Fruit fly (Drosophila melanogaster): ENCODE data around the gene CG11768.

dm6 chr3R:8699230-8699629, 68.8 kb downstream of the CG11768 start:
- no peak for TF ChIP-seq CTCF (optimal IDR thresholded peaks at IDR 0.05)
- TF ChIP-seq CG8478 (optimal IDR thresholded peaks at IDR 0.05) = no peak
